Worm (Caenorhabditis elegans): ENCODE results near the gene F58D12.3.

DNA sequence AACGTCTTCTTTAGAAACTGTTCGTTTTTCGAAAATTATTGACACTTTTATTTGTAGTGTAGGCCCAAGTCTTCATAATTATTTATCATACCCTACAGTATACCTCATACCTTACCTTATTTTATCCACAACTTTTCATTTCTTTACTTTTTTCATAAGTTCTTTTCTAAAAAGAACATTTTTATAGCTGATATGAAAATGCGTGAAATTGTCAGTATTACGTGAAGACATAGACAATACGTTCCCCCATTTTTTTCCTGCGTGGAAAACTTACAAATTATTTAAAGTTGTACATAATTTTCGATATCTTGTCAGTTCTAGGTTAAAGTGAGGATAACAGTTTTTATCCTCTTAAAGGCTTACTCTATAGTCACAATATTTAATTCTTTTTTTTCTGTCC lies 12.3 kb downstream of the F58D12.3 start:
- no peak for TF ChIP-seq unc-62 (GFP tag; optimal IDR thresholded peaks at IDR 0.05)
- TF ChIP-seq snpc-4 (tag; optimal IDR thresholded peaks at IDR 0.05), result no peak
